Worm (Caenorhabditis elegans): ENCODE results near the gene spch-1.

DNA sequence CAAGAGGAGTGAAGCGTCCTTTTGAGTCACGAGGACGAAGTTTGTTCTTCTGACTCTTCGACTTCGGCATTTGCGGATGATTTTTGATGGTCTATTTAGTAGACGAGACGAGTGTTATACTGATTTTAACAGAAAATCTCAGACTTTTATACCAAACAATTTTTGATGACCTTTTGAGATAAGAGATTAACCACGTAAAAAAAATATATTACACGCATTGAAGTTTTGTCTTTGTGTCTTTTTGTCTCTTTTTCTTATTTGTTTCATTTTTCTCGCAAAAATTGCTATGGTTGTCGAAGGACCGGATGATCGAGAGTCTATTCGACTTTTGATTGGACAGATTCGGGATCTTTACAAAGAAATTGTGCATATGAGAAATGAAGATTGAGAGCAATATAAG is at the start of gene spch-1:
- TF ChIP-seq pes-1 (GFP tag; IDR thresholded peaks at IDR 0.05) (no peak), hnd-1 (tag; optimal IDR thresholded peaks at IDR 0.05) (no peak)
